Fruit fly (Drosophila melanogaster): Measurements from ENCODE around the gene CG13465.

The CG13465 gene

dm6 chr3L:14974513-14974912, 30.4 kb upstream of the CG13465 start, which contains the start of gene Ocho:
Ocho (plus strand) TSS chr3L:14974848.
- TF ChIP-seq noc (tag; optimal IDR thresholded peaks at IDR 0.05), result no peak

- no peak for TF ChIP-seq noc (tag; optimal IDR thresholded peaks at IDR 0.05)
Observed at dm6 chr3L:14973251-14973625, 29.1 kb upstream of the CG13465 start.

- TF ChIP-seq noc (tag; optimal IDR thresholded peaks at IDR 0.05), result no peak
Observed at dm6 chr3L:14972625-14973250, 28.6 kb upstream of the CG13465 start, which contains the start of gene Brd. Brd (plus strand) TSS chr3L:14972667.

- TF ChIP-seq noc (tag; optimal IDR thresholded peaks at IDR 0.05), result no peak
Observed at dm6 chr3L:14971893-14972624, 27.9 kb upstream of the CG13465 start.

dm6 chr3L:14970213-14970612, 26.1 kb upstream of the CG13465 start:
- no peak for TF ChIP-seq noc (tag; optimal IDR thresholded peaks at IDR 0.05)

dm6 chr3L:14969171-14969570, 25.0 kb upstream of the CG13465 start, which contains the start of gene Tom:
Tom (plus strand) TSS chr3L:14969344.
- TF ChIP-seq noc (tag; optimal IDR thresholded peaks at IDR 0.05), result no peak

dm6 chr3L:14968553-14968952, 24.4 kb upstream of the CG13465 start:
- TF ChIP-seq noc (tag; optimal IDR thresholded peaks at IDR 0.05), result no peak

- TF ChIP-seq noc (tag; optimal IDR thresholded peaks at IDR 0.05), result no peak
Observed at dm6 chr3L:14967691-14968538, 23.8 kb upstream of the CG13465 start.

- TF ChIP-seq noc (tag; optimal IDR thresholded peaks at IDR 0.05), result no peak
Observed at dm6 chr3L:14966199-14966858, 22.2 kb upstream of the CG13465 start.

dm6 chr3L:14964862-14965261, 20.7 kb upstream of the CG13465 start:
- no peak for TF ChIP-seq noc (tag; optimal IDR thresholded peaks at IDR 0.05)

- no peak for TF ChIP-seq noc (tag; optimal IDR thresholded peaks at IDR 0.05)
Observed at dm6 chr3L:14962729-14963128, 18.6 kb upstream of the CG13465 start.

dm6 chr3L:14961027-14961426, 16.9 kb upstream of the CG13465 start:
- TF ChIP-seq noc (tag; optimal IDR thresholded peaks at IDR 0.05), result no peak

- TF ChIP-seq noc (tag; optimal IDR thresholded peaks at IDR 0.05), result no peak
Observed at dm6 chr3L:14960549-14960948, 16.4 kb upstream of the CG13465 start.

- TF ChIP-seq noc (tag; optimal IDR thresholded peaks at IDR 0.05), result no peak
Observed at dm6 chr3L:14958613-14959327, 14.6 kb upstream of the CG13465 start.

dm6 chr3L:14957033-14957328, 12.8 kb upstream of the CG13465 start:
- TF ChIP-seq noc (tag; optimal IDR thresholded peaks at IDR 0.05), result no peak
